Worm (Caenorhabditis elegans): ENCODE data around the gene Y61A9LA.3.

DNA sequence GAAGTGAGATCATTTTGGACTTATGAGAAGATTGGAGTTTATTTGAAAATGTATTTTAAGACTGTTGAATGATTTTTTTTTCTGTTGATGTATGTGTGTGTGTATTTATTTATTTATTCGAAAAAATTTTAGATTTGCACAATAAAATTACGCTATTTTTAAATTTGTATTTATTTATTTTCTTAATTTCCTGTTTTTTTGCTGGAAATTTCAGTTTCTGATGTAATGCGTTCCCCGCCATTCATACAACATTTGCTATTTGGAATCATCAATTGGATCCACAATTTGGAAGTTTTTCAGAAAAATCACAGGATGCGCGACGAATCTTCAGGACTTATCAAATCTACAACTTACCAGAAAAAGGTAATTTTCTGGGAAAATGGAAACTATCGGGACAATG lies 14.1 kb downstream of the Y61A9LA.3 start, which contains the start of gene Y61A9LA.1:
- TF ChIP-seq nhr-11 (tag; optimal IDR thresholded peaks at IDR 0.05) = no peak
- TF ChIP-seq ceh-28 (tag; optimal IDR thresholded peaks at IDR 0.05) = no peak
- no peak for TF ChIP-seq fkh-10 (GFP tag; optimal IDR thresholded peaks at IDR 0.05)
- TF ChIP-seq ceh-82 (tag; optimal IDR thresholded peaks at IDR 0.05) = no peak
- TF ChIP-seq fkh-2 (tag; optimal IDR thresholded peaks at IDR 0.05) = no peak
